Fruit fly (Drosophila melanogaster) whole organism, prepupa: ENCODE results near the gene Sfp84E.

Experiments
- CG11762 ChIP-seq: fragments of 200-800 bp; sonication (Bioruptor generic); optimal IDR thresholded peaks from 3 replicates; lab custom pipeline; 2016; ENCODE audit warnings: missing biosample characterization, missing genetic modification characterization; ENCODE audit not compliant: insufficient read depth
- CG15336 ChIP-seq: fragments of 200-800 bp; sonication (Bioruptor generic); IDR thresholded peaks from 2 replicates; pipeline ENCODE4 v1.3.6; 2022; ENCODE audit warnings: missing biosample characterization, missing genetic modification characterization
- Hr38 ChIP-seq: sonication (Bioruptor generic); optimal IDR thresholded peaks from 2 replicates; lab custom pipeline; 2016; ENCODE audit warnings: missing biosample characterization, missing genetic modification characterization
- Sox102F ChIP-seq: fragments of 200-800 bp; sonication (Bioruptor generic); optimal IDR thresholded peaks from 2 replicates; lab custom pipeline; 2016; ENCODE audit warnings: missing biosample characterization, mild to moderate bottlenecking, missing genetic modification characterization
- cyc ChIP-seq: fragments of 200-800 bp; sonication (Bioruptor generic); optimal IDR thresholded peaks from 3 replicates; lab custom pipeline; 2016; ENCODE audit warnings: missing biosample characterization, missing genetic modification characterization
- dsx ChIP-seq: fragments of 200-800 bp; optimal IDR thresholded peaks from 3 replicates; lab custom pipeline; 2019; ENCODE audit warnings: missing biosample characterization, mild to moderate bottlenecking, missing genetic modification characterization, moderate library complexity; ENCODE audit not compliant: poor library complexity, severe bottlenecking
- spab ChIP-seq: fragments of 200-800 bp; sonication (Bioruptor generic); optimal IDR thresholded peaks from 2 replicates; lab custom pipeline; 2017; ENCODE audit warnings: missing biosample characterization, mild to moderate bottlenecking, missing genetic modification characterization, missing genetic modification reagents
- ss ChIP-seq, 2 experiments: fragments of 200-800 bp; sonication (Bioruptor generic); optimal IDR thresholded peaks; 2 replicates in 1 of 2; 3 replicates in 1 of 2; lab custom pipeline; 2017 to 2018; ENCODE audit warnings: mild to moderate bottlenecking in 2 of 2, missing biosample characterization in 2 of 2, missing genetic modification characterization in 2 of 2, moderate library complexity in 1 of 2

- TF ChIP-seq ss (GFP tag; optimal IDR thresholded peaks at IDR 0.05; lab: Kevin White, UChicago) (no peak), Sox102F (no peak), dsx (GFP tag; lab: Kevin White, UChicago) (no peak), spab (GFP tag; lab: Kevin White, UChicago) (no peak), Hr38 (GFP tag; lab: Kevin White, UChicago) (no peak), CG15336 (GFP tag; lab: Robert Waterston, UW) (no peak), CG11762 (GFP tag; lab: Kevin White, UChicago) (no peak), cyc (GFP tag; lab: Kevin White, UChicago) (no peak)
These were observed 46.4 kb upstream of the Sfp84E start for dm6 chr3R:8026515-8026914.
